Fruit fly (Drosophila melanogaster): Measurements from ENCODE around the gene CG5787.

Gene CG5787

dm6 chr2L:12718437-12719376 is 6.0 kb upstream of the CG5787 start, which contains the start of gene MRP (continued):
- TF ChIP-seq CG17359 (tag; optimal IDR thresholded peaks at IDR 0.05) (no peak), pnt (GFP tag; optimal IDR thresholded peaks at IDR 0.05) (no peak), disco-r (GFP tag; optimal IDR thresholded peaks at IDR 0.05) (no peak), dmrt11E (tag; optimal IDR thresholded peaks at IDR 0.05) (no peak), Usf (GFP tag; optimal IDR thresholded peaks at IDR 0.05) (no peak), Bgb (GFP tag; IDR thresholded peaks at IDR 0.05; ENCODE audit: partially characterized antibody) (peak; percentile 64), dysf (GFP tag; IDR thresholded peaks at IDR 0.05) (no peak), mirr (GFP tag; optimal IDR thresholded peaks at IDR 0.05) (peak; percentile 58), CG4282 (GFP tag; optimal IDR thresholded peaks at IDR 0.05) (no peak), CG12942 (GFP tag; optimal IDR thresholded peaks at IDR 0.05) (no peak), Mrtf (GFP tag; IDR thresholded peaks at IDR 0.05) (no peak), lmd (GFP tag; IDR thresholded peaks at IDR 0.05) (no peak), org-1 (GFP tag; optimal IDR thresholded peaks at IDR 0.05) (no peak), usp (GFP tag; optimal IDR thresholded peaks at IDR 0.05) (no peak), D19A (tag; optimal IDR thresholded peaks at IDR 0.05) (no peak), amos (GFP tag; IDR thresholded peaks at IDR 0.05; ENCODE audit: partially characterized antibody) (no peak; the same call in 1 of the 2 replicates), CG31388 (GFP tag; optimal IDR thresholded peaks at IDR 0.05) (no peak), cwo (GFP tag; optimal IDR thresholded peaks at IDR 0.05) (peak; percentile 9), ro (GFP tag; IDR thresholded peaks at IDR 0.05) (no peak), CG1529 (GFP tag; optimal IDR thresholded peaks at IDR 0.05) (no peak), B-H2 (GFP tag; optimal IDR thresholded peaks at IDR 0.05) (no peak), CG17802 (tag; optimal IDR thresholded peaks at IDR 0.05) (no peak), NC2α (GFP tag; optimal IDR thresholded peaks at IDR 0.05) (no peak), Bteb2 (GFP tag; optimal IDR thresholded peaks at IDR 0.05) (no peak), CG2116 (GFP tag; optimal IDR thresholded peaks at IDR 0.05) (no peak), CG9932 (GFP tag; IDR thresholded peaks at IDR 0.05) (peak; percentile 31; the same call in 1 of the 2 replicates), ttk (GFP tag; IDR thresholded peaks at IDR 0.05) (no peak), CG32532 (GFP tag; IDR thresholded peaks at IDR 0.05) (no peak), CG10462 (GFP tag; optimal IDR thresholded peaks at IDR 0.05) (no peak), klu (GFP tag; IDR thresholded peaks at IDR 0.05) (no peak), CG3407 (GFP tag; optimal IDR thresholded peaks at IDR 0.05) (no peak), CG31441 (GFP tag; IDR thresholded peaks at IDR 0.05) (no peak), gcm2 (GFP tag; optimal IDR thresholded peaks at IDR 0.05) (no peak), CG4404 (GFP tag; IDR thresholded peaks at IDR 0.05) (no peak), Stat92E (GFP tag; optimal IDR thresholded peaks at IDR 0.05) (no peak), wek (GFP tag; optimal IDR thresholded peaks at IDR 0.05) (no peak), dpn (GFP tag; optimal IDR thresholded peaks at IDR 0.05) (no peak), peb (GFP tag; IDR thresholded peaks at IDR 0.05) (no peak), emc (GFP tag; optimal IDR thresholded peaks at IDR 0.05) (no peak), CG12391 (tag; optimal IDR thresholded peaks at IDR 0.05) (no peak), Hr3 (GFP tag; optimal IDR thresholded peaks at IDR 0.05) (no peak), sisA (GFP tag; IDR thresholded peaks at IDR 0.05) (no peak), unpg (GFP tag; optimal IDR thresholded peaks at IDR 0.05) (no peak), CG42726 (GFP tag; IDR thresholded peaks at IDR 0.05; ENCODE audit: partially characterized antibody) (no peak), Trl (optimal IDR thresholded peaks at IDR 0.05) (peak in 1 of 2 experiments; percentile 83), Trl (GFP tag; optimal IDR thresholded peaks at IDR 0.05) (no peak), CG15479 (GFP tag; optimal IDR thresholded peaks at IDR 0.05) (no peak), chn (GFP tag; optimal IDR thresholded peaks at IDR 0.05) (no peak), fu2 (GFP tag; optimal IDR thresholded peaks at IDR 0.05) (no peak), CG8359 (GFP tag; optimal IDR thresholded peaks at IDR 0.05; ENCODE audit: borderline replicate concordance) (no peak)

Measured in whole organism, embryonic.